Worm (Caenorhabditis elegans): ENCODE data around the gene C49C8.5.

DNA sequence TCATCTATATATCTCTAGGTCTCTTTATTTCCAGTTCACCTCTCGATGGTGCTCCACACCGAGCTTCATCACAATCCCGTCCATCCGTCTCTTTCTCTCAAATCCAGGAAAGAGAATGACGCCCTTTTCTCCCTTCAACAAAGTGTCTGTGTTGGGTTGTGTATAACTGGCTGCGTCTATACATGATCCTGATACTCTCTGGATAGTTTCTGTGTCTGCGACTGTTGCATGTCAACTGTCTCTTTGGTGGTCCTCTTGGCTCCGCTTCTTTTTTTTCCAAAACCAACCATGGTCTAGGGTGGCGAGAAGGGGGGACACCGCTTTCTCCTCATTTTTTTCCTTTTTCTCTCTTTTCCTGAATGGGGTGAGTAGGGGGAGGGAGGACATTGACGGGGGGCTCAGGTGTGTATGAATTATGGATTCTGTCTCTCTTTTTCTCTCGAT is 23.8 kb downstream of the C49C8.5 start:
- TF ChIP-seq nhr-237 (tag; optimal IDR thresholded peaks at IDR 0.05) (no peak), nhr-90 (tag; optimal IDR thresholded peaks at IDR 0.05; ENCODE audit: poor library complexity) (no peak), blmp-1 (tag; optimal IDR thresholded peaks at IDR 0.05) (peak; percentile 0), ces-1 (GFP tag; optimal IDR thresholded peaks at IDR 0.05) (no peak), nhr-20 (tag; optimal IDR thresholded peaks at IDR 0.05) (peak; percentile 61), lin-13 (GFP tag; optimal IDR thresholded peaks at IDR 0.05) (no peak)

Data from whole organism, L1 larva.